Worm (Caenorhabditis elegans): ENCODE results near the gene ZK622.1.

Gene ZK622.1

ce11 chrII:5301810-5302209 is 8.2 kb downstream of the ZK622.1 start:
- TF ChIP-seq rnt-1 (tag; optimal IDR thresholded peaks at IDR 0.05) (no peak), che-1 (tag; optimal IDR thresholded peaks at IDR 0.05) (no peak), ceh-48 (tag; optimal IDR thresholded peaks at IDR 0.05) (no peak), ahr-1 (tag; optimal IDR thresholded peaks at IDR 0.05) (no peak), ceh-14 (tag; optimal IDR thresholded peaks at IDR 0.05) (no peak), unc-42 (tag; optimal IDR thresholded peaks at IDR 0.05) (no peak)

ce11 chrII:5305121-5305520 is 11.5 kb downstream of the ZK622.1 start:
- no peak for TF ChIP-seq ceh-14 (tag; optimal IDR thresholded peaks at IDR 0.05)
- no peak for TF ChIP-seq ceh-6 (GFP tag; optimal IDR thresholded peaks at IDR 0.05)
- no peak for TF ChIP-seq lim-6 (tag; optimal IDR thresholded peaks at IDR 0.05)
- no peak for TF ChIP-seq ceh-22 (tag; optimal IDR thresholded peaks at IDR 0.05)
- TF ChIP-seq elt-2 (tag; optimal IDR thresholded peaks at IDR 0.05) = no peak
- no peak for TF ChIP-seq ttx-3 (tag; optimal IDR thresholded peaks at IDR 0.05)
- no peak for TF ChIP-seq hlh-15 (tag; optimal IDR thresholded peaks at IDR 0.05)
- no peak for TF ChIP-seq pax-1 (tag; optimal IDR thresholded peaks at IDR 0.05)
- TF ChIP-seq sox-2 (GFP tag; IDR thresholded peaks at IDR 0.05) = no peak
- TF ChIP-seq rnt-1 (tag; optimal IDR thresholded peaks at IDR 0.05) = no peak
- no peak for TF ChIP-seq elt-4 (tag; optimal IDR thresholded peaks at IDR 0.05)
- TF ChIP-seq unc-55 (GFP tag; optimal IDR thresholded peaks at IDR 0.05) = no peak

- no peak for TF ChIP-seq ceh-34 (tag; optimal IDR thresholded peaks at IDR 0.05)
- no peak for TF ChIP-seq fkh-10 (GFP tag; optimal IDR thresholded peaks at IDR 0.05)
- TF ChIP-seq mec-3 (tag; optimal IDR thresholded peaks at IDR 0.05; ENCODE audit: borderline replicate concordance) = no peak
- TF ChIP-seq tbx-7 (tag; optimal IDR thresholded peaks at IDR 0.05) = no peak
- TF ChIP-seq K02D7.2 (tag; optimal IDR thresholded peaks at IDR 0.05) = no peak
- no peak for TF ChIP-seq hlh-15 (tag; optimal IDR thresholded peaks at IDR 0.05)
- TF ChIP-seq elt-4 (tag; optimal IDR thresholded peaks at IDR 0.05) = no peak
- TF ChIP-seq pag-3 (tag; optimal IDR thresholded peaks at IDR 0.05; ENCODE audit: borderline replicate concordance) = no peak
- no peak for TF ChIP-seq lim-6 (tag; optimal IDR thresholded peaks at IDR 0.05)
- TF ChIP-seq ceh-45 (GFP tag; IDR thresholded peaks at IDR 0.05) = no peak
- TF ChIP-seq ceh-2 (tag; optimal IDR thresholded peaks at IDR 0.05) = no peak
These were observed 12.6 kb downstream of the ZK622.1 start for ce11 chrII:5306197-5306596.

- TF ChIP-seq pha-2 (tag; optimal IDR thresholded peaks at IDR 0.05) (no peak), fkh-6 (tag; optimal IDR thresholded peaks at IDR 0.05) (no peak), pax-1 (tag; optimal IDR thresholded peaks at IDR 0.05) (no peak), elt-2 (tag; optimal IDR thresholded peaks at IDR 0.05) (no peak), sox-2 (GFP tag; IDR thresholded peaks at IDR 0.05) (no peak), ztf-16 (tag; optimal IDR thresholded peaks at IDR 0.05) (no peak), ttx-3 (tag; optimal IDR thresholded peaks at IDR 0.05) (no peak), sdc-2 (tag; optimal IDR thresholded peaks at IDR 0.05) (no peak), tbx-7 (tag; optimal IDR thresholded peaks at IDR 0.05) (no peak), unc-86 (tag; optimal IDR thresholded peaks at IDR 0.05) (no peak), ceh-2 (tag; optimal IDR thresholded peaks at IDR 0.05) (no peak), unc-42 (tag; optimal IDR thresholded peaks at IDR 0.05) (no peak)
These were observed 13.6 kb downstream of the ZK622.1 start for ce11 chrII:5307203-5307602.

ce11 chrII:5308961-5309360 is 15.4 kb downstream of the ZK622.1 start:
- no peak for TF ChIP-seq ama-1 (optimal IDR thresholded peaks at IDR 0.05)
- TF ChIP-seq sox-2 (GFP tag; IDR thresholded peaks at IDR 0.05) = no peak
- TF ChIP-seq hlh-15 (tag; optimal IDR thresholded peaks at IDR 0.05) = no peak
- TF ChIP-seq eyg-1 (tag; optimal IDR thresholded peaks at IDR 0.05) = no peak
- TF ChIP-seq unc-42 (tag; optimal IDR thresholded peaks at IDR 0.05) = no peak
- TF ChIP-seq fkh-6 (tag; optimal IDR thresholded peaks at IDR 0.05) = no peak
- no peak for TF ChIP-seq pha-2 (tag; optimal IDR thresholded peaks at IDR 0.05)
- TF ChIP-seq sox-4 (tag; optimal IDR thresholded peaks at IDR 0.05) = no peak
- TF ChIP-seq fax-1 (tag; optimal IDR thresholded peaks at IDR 0.05) = no peak
- TF ChIP-seq ceh-45 (GFP tag; IDR thresholded peaks at IDR 0.05) = no peak
- TF ChIP-seq ztf-16 (tag; optimal IDR thresholded peaks at IDR 0.05) = no peak
- no peak for TF ChIP-seq pros-1 (tag; optimal IDR thresholded peaks at IDR 0.05)
- no peak for TF ChIP-seq nfya-1 (tag; optimal IDR thresholded peaks at IDR 0.05)

Data from whole organism, late embryonic.